Fruit fly (Drosophila melanogaster): Measurements from ENCODE around the gene danr.
A peak's percentile ranks its signal among the peaks of the same experiment; 100 is the strongest.

danr gene

dm6 chr3R:25176517-25176916 is 38.6 kb downstream of the danr start (continued):
- TF ChIP-seq ttk (GFP tag; IDR thresholded peaks at IDR 0.05) (no peak), tll (GFP tag; optimal IDR thresholded peaks at IDR 0.05) (no peak), CG31441 (GFP tag; IDR thresholded peaks at IDR 0.05) (no peak), wdn (GFP tag; IDR thresholded peaks at IDR 0.05) (no peak), CG6765 (GFP tag; optimal IDR thresholded peaks at IDR 0.05) (no peak), CG13894 (tag; optimal IDR thresholded peaks at IDR 0.05) (no peak), Ravus (GFP tag; IDR thresholded peaks at IDR 0.05) (no peak), Myb (GFP tag; optimal IDR thresholded peaks at IDR 0.05) (no peak), HHEX (GFP tag; optimal IDR thresholded peaks at IDR 0.05) (no peak), sens-2 (GFP tag; IDR thresholded peaks at IDR 0.05) (no peak), sna (GFP tag; IDR thresholded peaks at IDR 0.05; ENCODE audit: partially characterized antibody) (no peak), Camta (GFP tag; optimal IDR thresholded peaks at IDR 0.05) (no peak), CG11093 (GFP tag; IDR thresholded peaks at IDR 0.05) (no peak), CG6813 (GFP tag; optimal IDR thresholded peaks at IDR 0.05) (no peak), slbo (GFP tag; IDR thresholded peaks at IDR 0.05) (0 out of 2 replicates have a peak, but pooled peaks have one; percentile 23), HLH3B (GFP tag; IDR thresholded peaks at IDR 0.05) (0 out of 2 replicates have a peak, but pooled peaks have one; percentile 5), CG3281 (GFP tag; optimal IDR thresholded peaks at IDR 0.05) (no peak), CG10462 (GFP tag; optimal IDR thresholded peaks at IDR 0.05) (no peak), Taf1 (GFP tag; IDR thresholded peaks at IDR 0.05) (no peak), CG9876 (GFP tag; optimal IDR thresholded peaks at IDR 0.05) (no peak), Gsc (GFP tag; IDR thresholded peaks at IDR 0.05) (no peak), CG2712 (tag; optimal IDR thresholded peaks at IDR 0.05) (peak; percentile 13), CG7987 (GFP tag; optimal IDR thresholded peaks at IDR 0.05) (no peak), otp (GFP tag; IDR thresholded peaks at IDR 0.05) (no peak), CG11504 (tag; optimal IDR thresholded peaks at IDR 0.05) (peak; percentile 28), CG8924 (tag; optimal IDR thresholded peaks at IDR 0.05) (no peak), corto (GFP tag; optimal IDR thresholded peaks at IDR 0.05) (no peak), Poxn (GFP tag; IDR thresholded peaks at IDR 0.05) (no peak), prd (optimal IDR thresholded peaks at IDR 0.05) (no peak), prd (GFP tag; IDR thresholded peaks at IDR 0.05) (peak; percentile 51; the same call in 1 of the 3 replicates), CG17385 (GFP tag; optimal IDR thresholded peaks at IDR 0.05) (no peak), CG13296 (GFP tag; optimal IDR thresholded peaks at IDR 0.05) (no peak), ewg (GFP tag; optimal IDR thresholded peaks at IDR 0.05) (no peak), CG4707 (GFP tag; optimal IDR thresholded peaks at IDR 0.05) (no peak), CG18262 (tag; optimal IDR thresholded peaks at IDR 0.05) (peak; percentile 13), Rx (GFP tag; IDR thresholded peaks at IDR 0.05) (no peak), B-H2 (GFP tag; optimal IDR thresholded peaks at IDR 0.05) (no peak), disco-r (GFP tag; optimal IDR thresholded peaks at IDR 0.05) (no peak), CG1602 (GFP tag; optimal IDR thresholded peaks at IDR 0.05) (no peak), CG10366 (GFP tag; IDR thresholded peaks at IDR 0.05) (no peak), ci (GFP tag; IDR thresholded peaks at IDR 0.05) (no peak), h (optimal IDR thresholded peaks at IDR 0.05) (no peak), tna (GFP tag; IDR thresholded peaks at IDR 0.05; ENCODE audit: partially characterized antibody) (no peak), Mes4 (GFP tag; optimal IDR thresholded peaks at IDR 0.05) (no peak), CG2202 (tag; optimal IDR thresholded peaks at IDR 0.05) (no peak), lmd (GFP tag; IDR thresholded peaks at IDR 0.05) (peak; percentile 15; the same call in 1 of the 2 replicates), schlank (tag; optimal IDR thresholded peaks at IDR 0.05) (no peak), CG3838 (GFP tag; optimal IDR thresholded peaks at IDR 0.05) (no peak), Nf-YA (GFP tag; IDR thresholded peaks at IDR 0.05) (no peak), CG9727 (GFP tag; optimal IDR thresholded peaks at IDR 0.05) (peak; percentile 2), ara (GFP tag; IDR thresholded peaks at IDR 0.05) (no peak), CG17612 (GFP tag; IDR thresholded peaks at IDR 0.05) (no peak), Atf-2 (GFP tag; optimal IDR thresholded peaks at IDR 0.05) (no peak)
